Worm (Caenorhabditis elegans): Measurements from ENCODE around the gene nlp-55.

The nlp-55 gene

DNA sequence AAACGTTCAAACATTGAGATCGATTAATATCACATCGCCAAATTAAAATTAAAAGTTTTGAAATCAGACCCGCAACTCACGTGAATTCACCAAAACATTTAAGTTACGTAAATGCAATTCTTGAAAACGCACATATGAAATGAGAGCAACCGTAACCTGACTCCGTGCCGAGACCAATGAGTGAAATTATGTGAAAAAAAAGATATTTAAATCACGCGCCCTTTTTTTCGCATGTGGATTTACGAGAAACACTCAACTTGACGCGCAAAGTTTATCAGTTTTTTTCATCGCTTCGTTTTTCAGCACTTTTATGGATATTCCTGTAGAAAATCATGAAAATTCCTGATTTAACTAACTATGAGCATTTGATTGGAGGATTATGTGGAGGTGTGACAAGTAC lies 19.1 kb downstream of the nlp-55 start, which contains the start of the genes gei-14 and slc-25A32 (continued):
- TF ChIP-seq B0336.3 (GFP tag; IDR thresholded peaks at IDR 0.05) (0 out of 2 replicates have a peak, but pooled peaks have one; percentile 39), him-1 (tag; optimal IDR thresholded peaks at IDR 0.05) (peak; percentile 73), F49E8.2 (tag; optimal IDR thresholded peaks at IDR 0.05; ENCODE audit: insufficient read depth) (peak; percentile 90), madf-8 (GFP tag; conservative IDR thresholded peaks at IDR 0.05) (peak; percentile 84), F33H1.4 (GFP tag; IDR thresholded peaks at IDR 0.05) (peak; percentile 92), nfya-1 (tag; optimal IDR thresholded peaks at IDR 0.05; ENCODE audit: borderline replicate concordance, insufficient read depth) (no peak), F57C9.4 (tag; optimal IDR thresholded peaks at IDR 0.05) (no peak), D2030.7 (GFP tag; IDR thresholded peaks at IDR 0.05) (peak; percentile 58), hsf-1 (GFP tag; IDR thresholded peaks at IDR 0.05) (peak; percentile 64; the same call in 1 of the 2 replicates), dpl-1 (GFP tag; optimal IDR thresholded peaks at IDR 0.05) (peak; percentile 83), dox-1 (GFP tag; IDR thresholded peaks at IDR 0.05) (peak; percentile 73), ceh-91 (GFP tag; IDR thresholded peaks at IDR 0.05) (peak; percentile 87), athp-1 (tag; optimal IDR thresholded peaks at IDR 0.05) (peak; percentile 43), mcd-1 (GFP tag; IDR thresholded peaks at IDR 0.05) (peak; percentile 52; the same call in 1 of the 2 replicates), F37B4.10 (GFP tag; IDR thresholded peaks at IDR 0.05) (no peak), efl-1 (GFP tag; optimal IDR thresholded peaks at IDR 0.05) (peak; percentile 88), xnd-1 (tag; optimal IDR thresholded peaks at IDR 0.05) (peak; percentile 75), tbp1 (GFP tag; optimal IDR thresholded peaks at IDR 0.05) (peak; percentile 35), lin-35 (GFP tag; optimal IDR thresholded peaks at IDR 0.05) (peak; percentile 50 to 75 (median 65))

DNA sequence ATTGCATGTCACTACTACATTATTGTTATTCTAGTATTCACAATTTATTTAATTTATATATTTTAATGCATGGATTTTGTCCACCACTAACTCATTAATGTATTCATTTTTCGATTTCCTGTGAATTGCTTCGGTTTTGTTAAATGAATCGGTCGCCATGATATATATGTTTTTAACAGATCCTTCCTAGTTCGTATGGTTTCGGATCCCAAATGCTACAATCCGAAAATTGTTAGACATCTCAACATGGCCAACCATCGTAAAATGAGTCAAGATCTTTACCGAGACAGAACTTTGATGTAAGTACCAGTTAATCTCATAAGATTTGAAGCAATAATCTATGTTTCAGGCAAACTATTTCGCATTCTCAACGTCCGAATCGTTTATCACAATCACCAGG lies 22.1 kb downstream of the nlp-55 start:
- peak; percentile 25 for TF ChIP-seq unc-130 (GFP tag; optimal IDR thresholded peaks at IDR 0.05)
- TF ChIP-seq madf-6 (GFP tag; IDR thresholded peaks at IDR 0.05) = peak; percentile 65
- TF ChIP-seq madf-10 (tag; optimal IDR thresholded peaks at IDR 0.05) = no peak
- TF ChIP-seq chd-7 (tag; optimal IDR thresholded peaks at IDR 0.05) = no peak
- no peak for TF ChIP-seq fkh-3 (tag; optimal IDR thresholded peaks at IDR 0.05)
- TF ChIP-seq ama-1 (optimal IDR thresholded peaks at IDR 0.05) = no peak
- TF ChIP-seq ama-1 (GFP tag; optimal IDR thresholded peaks at IDR 0.05) = peak in 1 of 2 experiments; percentile 2
- TF ChIP-seq him-1 (tag; optimal IDR thresholded peaks at IDR 0.05) = peak; percentile 20
- no peak for TF ChIP-seq ceh-100 (GFP tag; IDR thresholded peaks at IDR 0.05)
- TF ChIP-seq Y53G8AR.9 (GFP tag; conservative IDR thresholded peaks at IDR 0.05) = 0 out of 2 replicates have a peak, but pooled peaks have one; percentile 50
- peak; percentile 64; the same call in 1 of the 2 replicates for TF ChIP-seq B0336.3 (GFP tag; IDR thresholded peaks at IDR 0.05)
- peak; percentile 47 for TF ChIP-seq tlf-1 (GFP tag; optimal IDR thresholded peaks at IDR 0.05)
- TF ChIP-seq D2030.7 (GFP tag; IDR thresholded peaks at IDR 0.05) = no peak; the same call in 1 of the 2 replicates
- TF ChIP-seq lin-54 (GFP tag; optimal IDR thresholded peaks at IDR 0.05) = peak; percentile 13
- no peak for TF ChIP-seq sea-2 (GFP tag; IDR thresholded peaks at IDR 0.05)
- TF ChIP-seq repo-1 (tag; optimal IDR thresholded peaks at IDR 0.05) = no peak
- TF ChIP-seq ztf-26 (tag; optimal IDR thresholded peaks at IDR 0.05) = no peak
- no peak for TF ChIP-seq dpff-1 (tag; optimal IDR thresholded peaks at IDR 0.05)
- no peak for TF ChIP-seq C06A6.2 (GFP tag; conservative IDR thresholded peaks at IDR 0.05)
- TF ChIP-seq hrde-1 (tag; optimal IDR thresholded peaks at IDR 0.05; ENCODE audit: borderline replicate concordance) = peak; percentile 29
- TF ChIP-seq ztf-25 (GFP tag; IDR thresholded peaks at IDR 0.05) = no peak
- no peak for TF ChIP-seq snpc-3.4 (tag; optimal IDR thresholded peaks at IDR 0.05)
- no peak for TF ChIP-seq ccch-3 (GFP tag; optimal IDR thresholded peaks at IDR 0.05)
- TF ChIP-seq snpc-1.3 (tag; optimal IDR thresholded peaks at IDR 0.05; ENCODE audit: insufficient read depth) = no peak
- TF ChIP-seq pbrm-1 (GFP tag; IDR thresholded peaks at IDR 0.05) = no peak
- TF ChIP-seq unc-62 (GFP tag; optimal IDR thresholded peaks at IDR 0.05) = no peak
- no peak for TF ChIP-seq nhr-27 (tag; optimal IDR thresholded peaks at IDR 0.05)
- TF ChIP-seq aptf-3 (GFP tag; IDR thresholded peaks at IDR 0.05) = no peak
- TF ChIP-seq F57A8.1 (GFP tag; optimal IDR thresholded peaks at IDR 0.05) = no peak
- TF ChIP-seq ekl-4 (GFP tag; IDR thresholded peaks at IDR 0.05) = peak; percentile 65
- TF ChIP-seq attf-6 (GFP tag; IDR thresholded peaks at IDR 0.05) = no peak
- no peak for TF ChIP-seq K11D2.4 (GFP tag; IDR thresholded peaks at IDR 0.05)

Measured in whole organism, young adult.